Fruit fly (Drosophila melanogaster): ENCODE measurements around the gene Prosbeta4.

dm6 chr2L:16764480-16764879 lies 32.5 kb upstream of the Prosbeta4 start:
- TF ChIP-seq Hr96 (GFP tag; optimal IDR thresholded peaks at IDR 0.05) (no peak), CG12768 (GFP tag; optimal IDR thresholded peaks at IDR 0.05) (no peak), CG11617 (GFP tag; optimal IDR thresholded peaks at IDR 0.05) (no peak), tj (GFP tag; optimal IDR thresholded peaks at IDR 0.05) (no peak), CG33017 (tag; optimal IDR thresholded peaks at IDR 0.05) (no peak), Clk (GFP tag; optimal IDR thresholded peaks at IDR 0.05) (no peak), Mnt (GFP tag; optimal IDR thresholded peaks at IDR 0.05) (no peak), CG7101 (tag; optimal IDR thresholded peaks at IDR 0.05) (no peak), kay (GFP tag; ENCODE audit: borderline replicate concordance) (no peak), CG7045 (GFP tag; optimal IDR thresholded peaks at IDR 0.05) (no peak), pad (GFP tag; optimal IDR thresholded peaks at IDR 0.05) (no peak), bab1 (GFP tag; optimal IDR thresholded peaks at IDR 0.05) (no peak), CG14711 (tag; optimal IDR thresholded peaks at IDR 0.05) (no peak), ovo (GFP tag; optimal IDR thresholded peaks at IDR 0.05) (no peak)

Measured in whole organism, adult.